Worm (Caenorhabditis elegans) whole organism, mixed stage, embryonic: ENCODE results near the gene C51E3.10.

Source experiments
- blmp-1 ChIP-seq: fragments of 150-350 bp; optimal IDR thresholded peaks from 2 replicates; lab custom pipeline; 2014; ENCODE audit warnings: missing biosample characterization, missing genetic modification characterization
- ces-1 ChIP-seq: fragments of 150-350 bp; optimal IDR thresholded peaks from 2 replicates; lab custom pipeline; 2014; ENCODE audit warnings: missing biosample characterization, missing genetic modification reagents, missing genetic modification characterization
- elt-3 ChIP-seq: fragments of 150-350 bp; optimal IDR thresholded peaks from 2 replicates; lab custom pipeline; 2014; ENCODE audit warnings: missing biosample characterization, missing genetic modification characterization
- lin-13 ChIP-seq: fragments of 150-350 bp; optimal IDR thresholded peaks from 2 replicates; lab custom pipeline; 2014; ENCODE audit warnings: missing biosample characterization, missing genetic modification characterization
- mep-1 ChIP-seq: fragments of 150-350 bp; optimal IDR thresholded peaks from 2 replicates; lab custom pipeline; 2017; ENCODE audit warnings: missing biosample characterization, missing genetic modification reagents, missing genetic modification characterization, inconsistent platforms
- mls-2 ChIP-seq: sonication (generic microtip); optimal IDR thresholded peaks from 2 replicates; lab custom pipeline; 2016; ENCODE audit warnings: mild to moderate bottlenecking, missing genetic modification characterization, moderate library complexity, missing compliant biosample characterization
- nhr-76 ChIP-seq: sonication (generic microtip); optimal IDR thresholded peaks from 2 replicates; lab custom pipeline; 2017; ENCODE audit warnings: missing biosample characterization, missing genetic modification characterization
- pha-4 ChIP-seq: fragments of 150-350 bp; optimal IDR thresholded peaks from 2 replicates; lab custom pipeline; 2018; ENCODE audit warnings: missing biosample characterization, missing genetic modification reagents, missing genetic modification characterization
- snpc-4 ChIP-seq: fragments of 150-350 bp; optimal IDR thresholded peaks from 2 replicates; lab custom pipeline; 2014; ENCODE audit warnings: missing biosample characterization, missing genetic modification characterization
- sptf-1 ChIP-seq: sonication (generic microtip); optimal IDR thresholded peaks from 2 replicates; lab custom pipeline; 2017; ENCODE audit warnings: mild to moderate bottlenecking, missing genetic modification characterization, moderate library complexity, missing compliant biosample characterization
- unc-39 ChIP-seq: fragments of 150-350 bp; optimal IDR thresholded peaks from 2 replicates; lab custom pipeline; 2014; ENCODE audit warnings: missing biosample characterization, missing genetic modification characterization
- zip-8 ChIP-seq: fragments of 150-350 bp; optimal IDR thresholded peaks from 2 replicates; lab custom pipeline; 2014; ENCODE audit warnings: missing biosample characterization, missing genetic modification characterization

- TF ChIP-seq sptf-1 (tag; lab: Kevin White, UChicago) (no peak), lin-13 (tag; lab: Kevin White, UChicago) (no peak), mep-1 (tag; lab: Kevin White, UChicago) (no peak), mls-2 (tag; lab: Kevin White, UChicago) (no peak), pha-4 (tag; lab: Kevin White, UChicago) (no peak), nhr-76 (no peak), elt-3 (tag; lab: Kevin White, UChicago) (no peak), ces-1 (GFP tag; lab: Kevin White, UChicago) (no peak), unc-39 (no peak), blmp-1 (tag; lab: Kevin White, UChicago) (no peak), snpc-4 (tag; lab: Kevin White, UChicago) (no peak), zip-8 (no peak)
Observed at ce11 chrV:10149728-10150127, 11.2 kb downstream of the C51E3.10 start, which contains the start of gene srsx-27.
